Fruit fly (Drosophila melanogaster): ENCODE measurements around the gene trol.
A peak's percentile ranks its signal among the peaks of the same experiment; 100 is the strongest.

The trol gene

dm6 chrX:2588415-2589411 lies 43.5 kb upstream of the trol start, which contains the start of gene egh (continued):
- TF ChIP-seq CG12219 (GFP tag; optimal IDR thresholded peaks at IDR 0.05), result no peak
- TF ChIP-seq Meics (GFP tag; optimal IDR thresholded peaks at IDR 0.05), result peak; percentile 29
- no peak for TF ChIP-seq CG2875 (GFP tag; optimal IDR thresholded peaks at IDR 0.05)
- no peak for TF ChIP-seq CG17568 (GFP tag; optimal IDR thresholded peaks at IDR 0.05)
- TF ChIP-seq BtbVII (GFP tag; optimal IDR thresholded peaks at IDR 0.05), result no peak
- peak; percentile 5 for TF ChIP-seq CG17829 (tag; optimal IDR thresholded peaks at IDR 0.05)
- peak; percentile 41 for TF ChIP-seq HmgZ (tag; optimal IDR thresholded peaks at IDR 0.05)
- no peak for TF ChIP-seq cas (GFP tag; IDR thresholded peaks at IDR 0.05)
- peak; percentile 76 for TF ChIP-seq CG15514 (GFP tag; optimal IDR thresholded peaks at IDR 0.05)
- no peak for TF ChIP-seq CG33557 (GFP tag; optimal IDR thresholded peaks at IDR 0.05)
- no peak for TF ChIP-seq NfI (GFP tag; optimal IDR thresholded peaks at IDR 0.05)
- no peak for TF ChIP-seq CG10462 (GFP tag; optimal IDR thresholded peaks at IDR 0.05)
- TF ChIP-seq CG10209 (GFP tag; optimal IDR thresholded peaks at IDR 0.05), result no peak
- TF ChIP-seq CG31441 (GFP tag; IDR thresholded peaks at IDR 0.05), result no peak
- no peak for TF ChIP-seq sens-2 (GFP tag; IDR thresholded peaks at IDR 0.05)
- no peak for TF ChIP-seq CG8089 (GFP tag; optimal IDR thresholded peaks at IDR 0.05)
- no peak for TF ChIP-seq lola (GFP tag; optimal IDR thresholded peaks at IDR 0.05)
- peak; percentile 1 for TF ChIP-seq Hand (GFP tag; optimal IDR thresholded peaks at IDR 0.05)
- peak; percentile 12; the same call in 1 of the 2 replicates for TF ChIP-seq CG4360 (GFP tag; IDR thresholded peaks at IDR 0.05)
- 0 out of 2 replicates have a peak, but pooled peaks have one; percentile 12 for TF ChIP-seq H2.0 (GFP tag; IDR thresholded peaks at IDR 0.05)
- no peak for TF ChIP-seq ken (GFP tag; IDR thresholded peaks at IDR 0.05)
- peak; percentile 25; the same call in 1 of the 2 replicates for TF ChIP-seq CG32532 (GFP tag; IDR thresholded peaks at IDR 0.05)
- TF ChIP-seq vnd (GFP tag; IDR thresholded peaks at IDR 0.05; ENCODE audit: partially characterized antibody), result no peak
- peak; percentile 80 for TF ChIP-seq CG4617 (GFP tag; optimal IDR thresholded peaks at IDR 0.05; ENCODE audit: borderline replicate concordance)
- no peak for TF ChIP-seq Fer1 (GFP tag; optimal IDR thresholded peaks at IDR 0.05)
- TF ChIP-seq stwl (tag; optimal IDR thresholded peaks at IDR 0.05), result peak; percentile 52
- peak; percentile 34 for TF ChIP-seq gcm (GFP tag; optimal IDR thresholded peaks at IDR 0.05)
- peak; percentile 80 for TF ChIP-seq Drgx (GFP tag; IDR thresholded peaks at IDR 0.05)
- no peak for TF ChIP-seq CG9876 (GFP tag; optimal IDR thresholded peaks at IDR 0.05)
- TF ChIP-seq CG6272 (GFP tag; IDR thresholded peaks at IDR 0.05), result no peak
- TF ChIP-seq CG15073 (GFP tag; optimal IDR thresholded peaks at IDR 0.05), result no peak
- peak; percentile 30 for TF ChIP-seq Hsf (GFP tag; optimal IDR thresholded peaks at IDR 0.05)
- TF ChIP-seq row (GFP tag; IDR thresholded peaks at IDR 0.05), result peak; percentile 52; the same call in 1 of the 3 replicates
- no peak for TF ChIP-seq Abd-B (GFP tag; optimal IDR thresholded peaks at IDR 0.05)
- peak; percentile 22 for TF ChIP-seq CG30403 (GFP tag; optimal IDR thresholded peaks at IDR 0.05)
- TF ChIP-seq luna (GFP tag; optimal IDR thresholded peaks at IDR 0.05), result no peak
- TF ChIP-seq CG6654 (GFP tag; optimal IDR thresholded peaks at IDR 0.05), result no peak
- peak; percentile 5 for TF ChIP-seq CG13624 (GFP tag; optimal IDR thresholded peaks at IDR 0.05)
- TF ChIP-seq CG3281 (GFP tag; optimal IDR thresholded peaks at IDR 0.05), result no peak
- peak; percentile 58 for TF ChIP-seq CG32767 (GFP tag; IDR thresholded peaks at IDR 0.05)
- no peak for TF ChIP-seq rib (GFP tag; IDR thresholded peaks at IDR 0.05)
- peak; percentile 20 for TF ChIP-seq dm (GFP tag; optimal IDR thresholded peaks at IDR 0.05)
- TF ChIP-seq Hr78 (GFP tag; optimal IDR thresholded peaks at IDR 0.05), result no peak
- no peak for TF ChIP-seq eve (GFP tag; optimal IDR thresholded peaks at IDR 0.05)
- no peak for TF ChIP-seq dmrt11E (tag; optimal IDR thresholded peaks at IDR 0.05)
- TF ChIP-seq CG9437 (GFP tag; optimal IDR thresholded peaks at IDR 0.05), result no peak
- TF ChIP-seq fd102C (GFP tag; optimal IDR thresholded peaks at IDR 0.05), result no peak
- peak; percentile 74 for TF ChIP-seq CG14710 (tag; optimal IDR thresholded peaks at IDR 0.05)
